Worm (Caenorhabditis elegans) whole organism, L1 larva: ENCODE data around the gene K08H10.6.

Experiments used
- aha-1 ChIP-seq: fragments of 150-350 bp; optimal IDR thresholded peaks from 2 replicates; lab custom pipeline; 2014; ENCODE audit warnings: missing biosample characterization, missing genetic modification characterization
- alr-1 ChIP-seq: fragments of 200-800 bp; sonication (Bioruptor generic); optimal IDR thresholded peaks from 2 replicates; lab custom pipeline; 2018; ENCODE audit warnings: borderline replicate concordance, mild to moderate bottlenecking, missing genetic modification characterization, missing compliant biosample characterization
- blmp-1 ChIP-seq: fragments of 150-350 bp; optimal IDR thresholded peaks from 2 replicates; lab custom pipeline; 2014; ENCODE audit warnings: missing biosample characterization, missing genetic modification characterization
- ceh-90 ChIP-seq: sonication (generic microtip); optimal IDR thresholded peaks from 2 replicates; lab custom pipeline; 2016; ENCODE audit warnings: missing genetic modification characterization, missing compliant biosample characterization
- dpl-1 ChIP-seq, 3 experiments: fragments of 150-350 bp in 2 of 3; sonication (generic microtip) in 1 of 3; optimal IDR thresholded peaks; 2 replicates each; lab custom pipeline; 2014 to 2017; ENCODE audit warnings: missing biosample characterization in 3 of 3, missing genetic modification characterization in 3 of 3, missing genetic modification reagents in 3 of 3
- dsc-1 ChIP-seq: sonication (generic microtip); optimal IDR thresholded peaks from 2 replicates; lab custom pipeline; 2016; ENCODE audit warnings: mild to moderate bottlenecking, missing genetic modification characterization, missing compliant biosample characterization
- efl-1 ChIP-seq, 4 experiments: fragments of 150-350 bp; optimal IDR thresholded peaks in 3 of 4; peaks in 1 of 4; 1 replicate in 1 of 4; 2 replicates in 3 of 4; lab custom pipeline; 2014; ENCODE audit warnings: missing biosample characterization in 2 of 4, missing genetic modification characterization in 2 of 4, missing genetic modification reagents in 2 of 4
- efl-3 ChIP-seq: fragments of 200-800 bp; sonication (Bioruptor generic); optimal IDR thresholded peaks from 2 replicates; lab custom pipeline; 2018; ENCODE audit warnings: mild to moderate bottlenecking, missing genetic modification characterization, missing compliant biosample characterization
- egl-27 ChIP-seq, 2 experiments: fragments of 150-350 bp in 1 of 2; sonication (generic microtip); optimal IDR thresholded peaks; 3 replicates each; lab custom pipeline; 2017 to 2018; ENCODE audit warnings: missing biosample characterization in 2 of 2, missing genetic modification characterization in 2 of 2, missing genetic modification reagents in 2 of 2
- elt-2 ChIP-seq: sonication (generic microtip); optimal IDR thresholded peaks from 2 replicates; lab custom pipeline; 2016; ENCODE audit warnings: missing genetic modification characterization, mild to moderate bottlenecking, inconsistent platforms, missing compliant biosample characterization, missing genetic modification reagents
- fkh-8 ChIP-seq: sonication (generic microtip); optimal IDR thresholded peaks from 2 replicates; lab custom pipeline; 2016; ENCODE audit warnings: mild to moderate bottlenecking, missing genetic modification characterization, missing compliant biosample characterization
- grh-1 ChIP-seq: fragments of 200-800 bp; sonication (Bioruptor generic); IDR thresholded peaks from 2 replicates; pipeline ENCODE4 v1.3.6; 2022; ENCODE audit warnings: missing genetic modification reagents, missing genetic modification characterization, missing compliant biosample characterization
- hlh-17 ChIP-seq: fragments of 200-800 bp; sonication (Bioruptor generic); optimal IDR thresholded peaks from 2 replicates; lab custom pipeline; 2018; ENCODE audit warnings: missing genetic modification characterization, mild to moderate bottlenecking, missing compliant biosample characterization, moderate library complexity, borderline replicate concordance
- hlh-4 ChIP-seq: sonication (generic microtip); optimal IDR thresholded peaks from 2 replicates; lab custom pipeline; 2016; ENCODE audit warnings: mild to moderate bottlenecking, missing genetic modification characterization, missing compliant biosample characterization
- lin-14 ChIP-seq: fragments of 200-800 bp; sonication (Bioruptor generic); optimal IDR thresholded peaks from 2 replicates; lab custom pipeline; 2018; ENCODE audit warnings: mild to moderate bottlenecking, missing genetic modification characterization, moderate library complexity, missing compliant biosample characterization
- lin-35 ChIP-seq, 2 experiments: fragments of 150-350 bp; optimal IDR thresholded peaks; 2 replicates each; lab custom pipeline; 2014; ENCODE audit warnings: missing biosample characterization in 2 of 2, missing genetic modification characterization in 2 of 2, missing genetic modification reagents in 2 of 2
- lin-39 ChIP-seq: fragments of 150-350 bp; optimal IDR thresholded peaks from 2 replicates; lab custom pipeline; 2014; ENCODE audit warnings: missing biosample characterization, missing genetic modification reagents, missing genetic modification characterization
- mep-1 ChIP-seq: fragments of 150-350 bp; optimal IDR thresholded peaks from 2 replicates; lab custom pipeline; 2014; ENCODE audit warnings: missing biosample characterization, missing genetic modification characterization
- nhr-11 ChIP-seq: fragments of 150-350 bp; optimal IDR thresholded peaks from 2 replicates; lab custom pipeline; 2014; ENCODE audit warnings: missing biosample characterization, missing genetic modification characterization
- nhr-12 ChIP-seq: sonication (generic microtip); optimal IDR thresholded peaks from 2 replicates; lab custom pipeline; 2017; ENCODE audit warnings: missing biosample characterization, missing genetic modification characterization
- nhr-20 ChIP-seq: sonication (generic microtip); optimal IDR thresholded peaks from 2 replicates; lab custom pipeline; 2016; ENCODE audit warnings: mild to moderate bottlenecking, missing genetic modification characterization, missing compliant biosample characterization
- nhr-47 ChIP-seq: sonication (generic microtip); optimal IDR thresholded peaks from 2 replicates; lab custom pipeline; 2016; ENCODE audit warnings: mild to moderate bottlenecking, missing genetic modification characterization, moderate library complexity, missing compliant biosample characterization
- nhr-71 ChIP-seq: sonication (generic microtip); optimal IDR thresholded peaks from 2 replicates; lab custom pipeline; 2016; ENCODE audit warnings: mild to moderate bottlenecking, missing genetic modification characterization, moderate library complexity, missing compliant biosample characterization
- nhr-76 ChIP-seq: sonication (generic microtip); optimal IDR thresholded peaks from 2 replicates; lab custom pipeline; 2017; ENCODE audit warnings: missing biosample characterization, missing genetic modification characterization
- nhr-85 ChIP-seq: sonication (generic microtip); peaks from one replicate; lab custom pipeline; 2016; ENCODE audit warnings: missing genetic modification characterization, inconsistent platforms, missing compliant biosample characterization
- pag-3 ChIP-seq: sonication (generic microtip); optimal IDR thresholded peaks from 2 replicates; lab custom pipeline; 2017; ENCODE audit warnings: missing genetic modification characterization, mild to moderate bottlenecking, missing compliant biosample characterization, antibody characterized with exemption, borderline replicate concordance; ENCODE audit not compliant: insufficient read depth
- pax-3 ChIP-seq: fragments of 200-800 bp; sonication (Bioruptor generic); optimal IDR thresholded peaks from 2 replicates; lab custom pipeline; 2018; ENCODE audit warnings: mild to moderate bottlenecking, missing genetic modification characterization, moderate library complexity, missing compliant biosample characterization
- skn-1 ChIP-seq: fragments of 150-350 bp; optimal IDR thresholded peaks from 2 replicates; lab custom pipeline; 2014; ENCODE audit warnings: missing biosample characterization, missing genetic modification characterization
- snpc-4 ChIP-seq: fragments of 150-350 bp; optimal IDR thresholded peaks from 2 replicates; lab custom pipeline; 2014; ENCODE audit warnings: missing biosample characterization, missing genetic modification characterization
- tbx-2 ChIP-seq: sonication (generic microtip); optimal IDR thresholded peaks from 2 replicates; lab custom pipeline; 2016; ENCODE audit warnings: missing genetic modification characterization, missing compliant biosample characterization
- tlp-1 ChIP-seq: fragments of 150-350 bp; optimal IDR thresholded peaks from 2 replicates; lab custom pipeline; 2014; ENCODE audit warnings: missing biosample characterization, missing genetic modification characterization
- unc-130 ChIP-seq: fragments of 150-350 bp; optimal IDR thresholded peaks from 2 replicates; lab custom pipeline; 2017; ENCODE audit warnings: missing biosample characterization, missing genetic modification characterization, inconsistent platforms
- xbp-1 ChIP-seq: sonication (generic microtip); optimal IDR thresholded peaks from 2 replicates; lab custom pipeline; 2016; ENCODE audit warnings: missing genetic modification characterization, missing compliant biosample characterization
- zip-4 ChIP-seq: fragments of 200-800 bp; sonication (Bioruptor generic); optimal IDR thresholded peaks from 2 replicates; lab custom pipeline; 2018; ENCODE audit warnings: mild to moderate bottlenecking, missing genetic modification characterization, moderate library complexity, missing compliant biosample characterization
- ztf-4 ChIP-seq: fragments of 150-350 bp; optimal IDR thresholded peaks from 2 replicates; lab custom pipeline; 2014; ENCODE audit warnings: missing biosample characterization, missing genetic modification characterization

The K08H10.6 gene

ce11 chrV:9965891-9966290 lies 29.8 kb downstream of the K08H10.6 start:
- TF ChIP-seq lin-14 (GFP tag; lab: Kevin White, UChicago): peak; percentile 21
- no peak for TF ChIP-seq pag-3 (tag; lab: Kevin White, UChicago)
- no peak for TF ChIP-seq lin-39 (tag; lab: Kevin White, UChicago)
- no peak for TF ChIP-seq nhr-12 (tag; lab: Kevin White, UChicago)
- no peak for TF ChIP-seq dsc-1 (tag; lab: Kevin White, UChicago)
- TF ChIP-seq hlh-4 (tag; lab: Kevin White, UChicago): no peak
- peak; percentile 33 for TF ChIP-seq fkh-8 (tag; lab: Kevin White, UChicago)
- TF ChIP-seq skn-1: no peak
- no peak for TF ChIP-seq zip-4 (GFP tag; lab: Kevin White, UChicago)
- TF ChIP-seq tbx-2: no peak
- no peak for TF ChIP-seq unc-130 (tag; lab: Kevin White, UChicago)
- TF ChIP-seq dpl-1 (GFP tag; optimal IDR thresholded peaks at IDR 0.05; lab: Kevin White, UChicago): no peak
- no peak for TF ChIP-seq ceh-90 (tag; lab: Kevin White, UChicago)
- no peak for TF ChIP-seq egl-27 (tag; optimal IDR thresholded peaks at IDR 0.05; lab: Kevin White, UChicago)
- TF ChIP-seq nhr-76 (tag; lab: Kevin White, UChicago): no peak
- TF ChIP-seq aha-1 (tag; lab: Kevin White, UChicago): no peak
- TF ChIP-seq nhr-20 (tag; lab: Kevin White, UChicago): no peak
- no peak for TF ChIP-seq lin-35 (GFP tag; optimal IDR thresholded peaks at IDR 0.05; lab: Kevin White, UChicago)

ce11 chrV:9964152-9964785 lies 31.4 kb downstream of the K08H10.6 start:
- TF ChIP-seq fkh-8 (tag; lab: Kevin White, UChicago) (peak; percentile 50), tlp-1 (tag; lab: Kevin White, UChicago) (no peak), nhr-47 (peak; percentile 1), pax-3 (no peak), elt-2 (no peak), dsc-1 (tag; lab: Kevin White, UChicago) (peak; percentile 32), pag-3 (tag; lab: Kevin White, UChicago) (no peak), lin-14 (GFP tag; lab: Kevin White, UChicago) (peak; percentile 54), efl-1 (optimal IDR thresholded peaks at IDR 0.05; lab: Kevin White, UChicago) (no peak), efl-1 (GFP tag; optimal IDR thresholded peaks at IDR 0.05 in 1 of 2; lab: Kevin White, UChicago) (peak in 1 of 2 experiments; percentile 88)

ce11 chrV:9962916-9963315 lies 32.8 kb downstream of the K08H10.6 start:
- TF ChIP-seq efl-1 (optimal IDR thresholded peaks at IDR 0.05; lab: Kevin White, UChicago) (no peak), efl-1 (GFP tag; optimal IDR thresholded peaks at IDR 0.05 in 1 of 2; lab: Kevin White, UChicago) (peak in 1 of 2 experiments; percentile 3), blmp-1 (no peak), nhr-85 (tag; lab: Kevin White, UChicago) (peak; percentile 81), grh-1 (GFP tag; lab: Robert Waterston, UW) (no peak), lin-14 (GFP tag; lab: Kevin White, UChicago) (peak; percentile 64)

- TF ChIP-seq snpc-4: no peak
- TF ChIP-seq nhr-71 (tag; lab: Kevin White, UChicago): no peak
- no peak for TF ChIP-seq hlh-17 (GFP tag; lab: Kevin White, UChicago)
- no peak for TF ChIP-seq mep-1
- TF ChIP-seq lin-39 (tag; lab: Kevin White, UChicago): no peak
- no peak for TF ChIP-seq tbx-2
- no peak for TF ChIP-seq nhr-11
- no peak for TF ChIP-seq efl-3 (GFP tag; lab: Kevin White, UChicago)
- TF ChIP-seq nhr-12 (tag; lab: Kevin White, UChicago): no peak
- no peak for TF ChIP-seq alr-1
- TF ChIP-seq ztf-4 (tag; lab: Kevin White, UChicago): no peak
- TF ChIP-seq grh-1 (GFP tag; lab: Robert Waterston, UW): no peak
- TF ChIP-seq xbp-1: no peak
Measured at ce11 chrV:9962394-9962793, 33.3 kb downstream of the K08H10.6 start, which contains the start of gene madf-4. madf-4 (minus strand) TSS chrV:9962494.
